Fruit fly (Drosophila melanogaster): ENCODE results near the gene CG42526.
A peak's percentile ranks its signal among the peaks of the same experiment; 100 is the strongest.

Gene CG42526

DNA sequence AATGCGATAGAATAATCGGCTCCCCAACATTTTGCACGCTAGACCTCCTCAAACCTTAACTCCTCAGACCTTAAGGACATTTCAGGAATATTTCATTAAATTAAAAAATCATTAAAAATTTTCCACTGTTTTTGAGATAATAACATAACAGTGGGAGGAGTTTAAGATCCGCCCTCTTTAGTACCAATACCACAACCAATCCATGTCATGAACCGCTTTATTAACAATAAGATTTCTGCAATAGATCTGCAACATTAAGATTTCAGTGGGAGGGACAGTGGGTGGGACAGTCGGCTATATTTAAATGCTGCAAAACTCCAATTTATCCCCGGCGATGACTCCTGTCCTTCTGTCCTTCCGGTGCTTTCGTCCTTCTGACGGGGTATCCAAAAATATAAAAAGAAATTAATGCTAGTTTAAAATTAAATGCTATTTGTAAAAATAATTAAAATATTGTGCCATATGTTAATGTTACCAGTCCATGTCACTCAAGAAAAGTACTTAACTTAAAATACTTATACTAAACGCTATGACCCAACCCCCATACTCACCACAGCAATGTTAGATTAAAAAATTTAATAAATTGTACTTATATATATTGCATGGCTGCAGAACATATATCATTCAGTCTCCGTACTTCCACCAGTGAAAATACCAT is 7.6 kb upstream of the CG42526 start, which contains the start of gene Srg3 (continued):
- TF ChIP-seq odd (GFP tag; optimal IDR thresholded peaks at IDR 0.05), result peak; percentile 26
- no peak for TF ChIP-seq NfI (GFP tag; optimal IDR thresholded peaks at IDR 0.05)
- TF ChIP-seq CG34376 (GFP tag; optimal IDR thresholded peaks at IDR 0.05), result no peak
- no peak for TF ChIP-seq CG17385 (GFP tag; optimal IDR thresholded peaks at IDR 0.05)
- TF ChIP-seq slbo (GFP tag; IDR thresholded peaks at IDR 0.05), result peak; percentile 60
- TF ChIP-seq CG10959 (GFP tag; IDR thresholded peaks at IDR 0.05), result no peak
- no peak for TF ChIP-seq jing (GFP tag; optimal IDR thresholded peaks at IDR 0.05)
- TF ChIP-seq Tbp (GFP tag; optimal IDR thresholded peaks at IDR 0.05), result no peak
- no peak for TF ChIP-seq Aef1 (GFP tag; IDR thresholded peaks at IDR 0.05)
- TF ChIP-seq toy (GFP tag; IDR thresholded peaks at IDR 0.05), result no peak
- TF ChIP-seq vfl (GFP tag; optimal IDR thresholded peaks at IDR 0.05), result no peak
- TF ChIP-seq gem (tag; optimal IDR thresholded peaks at IDR 0.05), result no peak
- no peak for TF ChIP-seq Kr (GFP tag; optimal IDR thresholded peaks at IDR 0.05)
- TF ChIP-seq luna (GFP tag; optimal IDR thresholded peaks at IDR 0.05), result no peak
- no peak for TF ChIP-seq br (optimal IDR thresholded peaks at IDR 0.05)
- no peak for TF ChIP-seq E2f1 (GFP tag; IDR thresholded peaks at IDR 0.05)
- TF ChIP-seq sr (GFP tag; IDR thresholded peaks at IDR 0.05), result no peak
- TF ChIP-seq Awh (GFP tag; IDR thresholded peaks at IDR 0.05), result no peak
- no peak for TF ChIP-seq CG9817 (tag; optimal IDR thresholded peaks at IDR 0.05)
- TF ChIP-seq CG3838 (GFP tag; optimal IDR thresholded peaks at IDR 0.05), result no peak
- no peak for TF ChIP-seq vvl (GFP tag; IDR thresholded peaks at IDR 0.05)
- TF ChIP-seq CG14441 (GFP tag; IDR thresholded peaks at IDR 0.05), result no peak
- no peak for TF ChIP-seq ro (GFP tag; IDR thresholded peaks at IDR 0.05)
- no peak for TF ChIP-seq CG5180 (GFP tag; optimal IDR thresholded peaks at IDR 0.05)
- TF ChIP-seq CG8359 (GFP tag; optimal IDR thresholded peaks at IDR 0.05; ENCODE audit: borderline replicate concordance), result no peak
- TF ChIP-seq CG1603 (tag; optimal IDR thresholded peaks at IDR 0.05), result no peak
- TF ChIP-seq Elba2 (GFP tag; optimal IDR thresholded peaks at IDR 0.05), result peak; percentile 86
- no peak for TF ChIP-seq fru (optimal IDR thresholded peaks at IDR 0.05)
- no peak for TF ChIP-seq dimm (GFP tag; IDR thresholded peaks at IDR 0.05)
- no peak for TF ChIP-seq so (GFP tag; IDR thresholded peaks at IDR 0.05)
- no peak for TF ChIP-seq pum (GFP tag; optimal IDR thresholded peaks at IDR 0.05)
- no peak for TF ChIP-seq CHES-1-like (GFP tag; optimal IDR thresholded peaks at IDR 0.05)
- no peak for TF ChIP-seq NFAT (GFP tag; IDR thresholded peaks at IDR 0.05)
- TF ChIP-seq CG12299 (tag; optimal IDR thresholded peaks at IDR 0.05), result no peak
- no peak for TF ChIP-seq CG12744 (GFP tag; optimal IDR thresholded peaks at IDR 0.05)
- TF ChIP-seq pnt (GFP tag; optimal IDR thresholded peaks at IDR 0.05), result no peak
- TF ChIP-seq CG2116 (GFP tag; optimal IDR thresholded peaks at IDR 0.05), result no peak
- no peak for TF ChIP-seq HLH54F (GFP tag; optimal IDR thresholded peaks at IDR 0.05)
- peak; percentile 47 for TF ChIP-seq CG9932 (GFP tag; IDR thresholded peaks at IDR 0.05)
- TF ChIP-seq Trl (optimal IDR thresholded peaks at IDR 0.05), result no peak
- no peak for TF ChIP-seq Trl (GFP tag; optimal IDR thresholded peaks at IDR 0.05)
- no peak for TF ChIP-seq C15 (GFP tag; IDR thresholded peaks at IDR 0.05)
- no peak for TF ChIP-seq Gsc (GFP tag; IDR thresholded peaks at IDR 0.05)
- TF ChIP-seq CG4404 (GFP tag; IDR thresholded peaks at IDR 0.05), result no peak
- TF ChIP-seq gsb-n (tag; optimal IDR thresholded peaks at IDR 0.05), result no peak
- TF ChIP-seq Mrtf (GFP tag; IDR thresholded peaks at IDR 0.05), result no peak
- TF ChIP-seq ewg (GFP tag; optimal IDR thresholded peaks at IDR 0.05), result no peak
- TF ChIP-seq CG8290 (GFP tag; optimal IDR thresholded peaks at IDR 0.05), result no peak
- TF ChIP-seq CG8290 (tag; optimal IDR thresholded peaks at IDR 0.05), result peak in 1 of 2 experiments; percentile 43
- no peak for TF ChIP-seq CG3726 (GFP tag; IDR thresholded peaks at IDR 0.05)
- TF ChIP-seq ato (GFP tag; IDR thresholded peaks at IDR 0.05; ENCODE audit: partially characterized antibody), result no peak
- no peak for TF ChIP-seq zen2 (GFP tag; IDR thresholded peaks at IDR 0.05; ENCODE audit: partially characterized antibody)
- TF ChIP-seq Bteb2 (GFP tag; optimal IDR thresholded peaks at IDR 0.05), result no peak
- TF ChIP-seq CG10209 (GFP tag; optimal IDR thresholded peaks at IDR 0.05), result no peak
